Fruit fly (Drosophila melanogaster) whole organism, embryonic: ENCODE measurements around the gene Ube3a.
A peak's percentile ranks its signal among the peaks of the same experiment; 100 is the strongest.

Experiments used
- B-H2 ChIP-seq: fragments of 200-800 bp; sonication (Bioruptor generic); optimal IDR thresholded peaks from 2 replicates; lab custom pipeline; 2018; ENCODE audit warnings: missing biosample characterization, mild to moderate bottlenecking, missing genetic modification characterization
- CG11695 ChIP-seq: fragments of 200-800 bp; sonication (Bioruptor generic); IDR thresholded peaks from 3 replicates; pipeline ENCODE4 v1.3.6; 2022; ENCODE audit warnings: missing biosample characterization, missing genetic modification characterization
- CG12071 ChIP-seq: fragments of 200-800 bp; sonication (Bioruptor generic); optimal IDR thresholded peaks from 3 replicates; lab custom pipeline; 2018; ENCODE audit warnings: missing biosample characterization, mild to moderate bottlenecking, missing genetic modification characterization
- CG12104 ChIP-seq: fragments of 200-800 bp; sonication (Bioruptor generic); optimal IDR thresholded peaks from 3 replicates; lab custom pipeline; 2016; ENCODE audit warnings: missing biosample characterization, missing genetic modification characterization
- CG12236 ChIP-seq: fragments of 200-800 bp; sonication (Bioruptor generic); optimal IDR thresholded peaks from 2 replicates; lab custom pipeline; 2016; ENCODE audit warnings: missing biosample characterization, missing genetic modification characterization
- CG13123 ChIP-seq: fragments of 200-800 bp; sonication (Bioruptor generic); optimal IDR thresholded peaks from 2 replicates; lab custom pipeline; 2016; ENCODE audit warnings: missing biosample characterization, missing genetic modification characterization
- CG13287 ChIP-seq: fragments of 200-800 bp; sonication (Bioruptor generic); IDR thresholded peaks from 2 replicates; pipeline ENCODE4 v1.3.6; 2022; ENCODE audit warnings: missing biosample characterization, missing genetic modification characterization; ENCODE audit not compliant: partially characterized antibody
- CG14965 ChIP-seq: fragments of 200-800 bp; sonication (Bioruptor generic); optimal IDR thresholded peaks from 2 replicates; lab custom pipeline; 2016; ENCODE audit warnings: missing biosample characterization, missing genetic modification characterization, borderline replicate concordance
- CG15269 ChIP-seq: fragments of 200-800 bp; sonication (Bioruptor generic); optimal IDR thresholded peaks from 2 replicates; lab custom pipeline; 2018; ENCODE audit warnings: missing biosample characterization, mild to moderate bottlenecking, missing genetic modification characterization, moderate library complexity
- CG1529 ChIP-seq: fragments of 200-800 bp; sonication (Bioruptor generic); optimal IDR thresholded peaks from 3 replicates; lab custom pipeline; 2018; ENCODE audit warnings: missing biosample characterization, missing genetic modification characterization
- CG15601 ChIP-seq: fragments of 200-800 bp; sonication (Bioruptor generic); optimal IDR thresholded peaks from 3 replicates; lab custom pipeline; 2019; ENCODE audit warnings: missing biosample characterization, mild to moderate bottlenecking, missing genetic modification characterization, moderate library complexity
- CG1602 ChIP-seq: fragments of 200-800 bp; sonication (Bioruptor generic); optimal IDR thresholded peaks from 3 replicates; lab custom pipeline; 2016; ENCODE audit warnings: missing biosample characterization, missing genetic modification characterization
- CG1603 ChIP-seq: fragments of 200-800 bp; sonication (Bioruptor generic); optimal IDR thresholded peaks from 2 replicates; lab custom pipeline; 2019; ENCODE audit warnings: missing biosample characterization, mild to moderate bottlenecking, missing genetic modification characterization, moderate library complexity
- CG16863 ChIP-seq: fragments of 200-800 bp; sonication (Bioruptor generic); optimal IDR thresholded peaks from 3 replicates; lab custom pipeline; 2016; ENCODE audit warnings: missing biosample characterization, missing genetic modification characterization
- CG18764 ChIP-seq: fragments of 200-800 bp; sonication (Bioruptor generic); optimal IDR thresholded peaks from 3 replicates; lab custom pipeline; 2016; ENCODE audit warnings: missing biosample characterization, missing genetic modification characterization
- CG31388 ChIP-seq: fragments of 200-800 bp; sonication (Bioruptor generic); optimal IDR thresholded peaks from 2 replicates; lab custom pipeline; 2016; ENCODE audit warnings: missing biosample characterization, missing genetic modification characterization
- CG34422 ChIP-seq: fragments of 200-800 bp; sonication (Bioruptor generic); IDR thresholded peaks from 3 replicates; pipeline ENCODE4 v1.3.6; 2022; ENCODE audit warnings: missing biosample characterization, missing genetic modification characterization
- CG4707 ChIP-seq: fragments of 200-800 bp; sonication (Bioruptor generic); optimal IDR thresholded peaks from 2 replicates; lab custom pipeline; 2018; ENCODE audit warnings: missing biosample characterization, mild to moderate bottlenecking, missing genetic modification characterization, moderate library complexity
- CG4730 ChIP-seq: fragments of 200-800 bp; sonication (Bioruptor generic); IDR thresholded peaks from 2 replicates; pipeline ENCODE4 v1.3.6; 2022; ENCODE audit warnings: missing biosample characterization, missing genetic modification characterization
- CG9932 ChIP-seq: fragments of 200-800 bp; sonication (Bioruptor generic); IDR thresholded peaks from 2 replicates; pipeline ENCODE4 v1.3.6; 2022; ENCODE audit warnings: missing biosample characterization, missing genetic modification characterization
- Dbx ChIP-seq: fragments of 200-800 bp; sonication (Bioruptor generic); IDR thresholded peaks from 3 replicates; pipeline ENCODE4 v1.3.6; 2022; ENCODE audit warnings: missing biosample characterization, missing genetic modification characterization
- Elba2 ChIP-seq: fragments of 200-800 bp; sonication (Bioruptor generic); optimal IDR thresholded peaks from 3 replicates; lab custom pipeline; 2016; ENCODE audit warnings: missing biosample characterization, missing genetic modification characterization
- Gug ChIP-seq: fragments of 200-800 bp; sonication (Bioruptor generic); IDR thresholded peaks from 4 replicates; pipeline ENCODE4 v1.3.6; 2022; ENCODE audit warnings: missing biosample characterization, missing genetic modification characterization
- Hr3 ChIP-seq: fragments of 200-800 bp; sonication (Bioruptor generic); optimal IDR thresholded peaks from 3 replicates; lab custom pipeline; 2016; ENCODE audit warnings: missing biosample characterization, missing genetic modification characterization
- Mrtf ChIP-seq: fragments of 200-800 bp; sonication (Bioruptor generic); IDR thresholded peaks from 3 replicates; pipeline ENCODE4 v1.3.6; 2022; ENCODE audit warnings: missing biosample characterization, missing genetic modification characterization
- Myb ChIP-seq: fragments of 200-800 bp; sonication (Bioruptor generic); optimal IDR thresholded peaks from 2 replicates; lab custom pipeline; 2016; ENCODE audit warnings: missing biosample characterization, missing genetic modification characterization
- Sry-δ ChIP-seq: fragments of 200-800 bp; sonication (Bioruptor generic); optimal IDR thresholded peaks from 2 replicates; lab custom pipeline; 2016; ENCODE audit warnings: missing biosample characterization, missing genetic modification characterization
- Usf ChIP-seq: fragments of 200-800 bp; sonication (Bioruptor generic); optimal IDR thresholded peaks from 2 replicates; lab custom pipeline; 2017; ENCODE audit warnings: missing genotype, missing biosample characterization, missing genetic modification characterization
- Vsx1 ChIP-seq: fragments of 200-800 bp; sonication (Bioruptor generic); optimal IDR thresholded peaks from 2 replicates; lab custom pipeline; 2017; ENCODE audit warnings: missing biosample characterization, mild to moderate bottlenecking, missing genetic modification characterization, missing genetic modification reagents
- ab ChIP-seq: fragments of 200-800 bp; sonication (Bioruptor generic); optimal IDR thresholded peaks from 2 replicates; lab custom pipeline; 2016; ENCODE audit warnings: missing biosample characterization, missing genetic modification characterization
- btn ChIP-seq: fragments of 200-800 bp; sonication (Bioruptor generic); optimal IDR thresholded peaks from 2 replicates; lab custom pipeline; 2016; ENCODE audit warnings: missing biosample characterization, missing genetic modification characterization
- chn ChIP-seq: fragments of 200-800 bp; sonication (Bioruptor generic); optimal IDR thresholded peaks from 2 replicates; lab custom pipeline; 2016; ENCODE audit warnings: missing biosample characterization, missing genetic modification characterization
- corto ChIP-seq: fragments of 200-800 bp; sonication (Bioruptor generic); optimal IDR thresholded peaks from 2 replicates; lab custom pipeline; 2016; ENCODE audit warnings: missing biosample characterization, mild to moderate bottlenecking, missing genetic modification characterization, moderate library complexity
- danr ChIP-seq: fragments of 200-800 bp; sonication (Bioruptor generic); IDR thresholded peaks from 2 replicates; pipeline ENCODE4 v1.3.6; 2022; ENCODE audit warnings: missing biosample characterization, missing genetic modification characterization
- ems ChIP-seq: fragments of 200-800 bp; sonication (Bioruptor generic); optimal IDR thresholded peaks from 3 replicates; lab custom pipeline; 2016; ENCODE audit warnings: missing biosample characterization, missing genetic modification characterization
- ftz-f1 ChIP-seq: fragments of 200-800 bp; sonication (Bioruptor generic); optimal IDR thresholded peaks from 2 replicates; lab custom pipeline; 2016; ENCODE audit warnings: missing biosample characterization, missing genetic modification characterization
- gem ChIP-seq: fragments of 200-800 bp; sonication (Bioruptor generic); optimal IDR thresholded peaks from 2 replicates; lab custom pipeline; 2019; ENCODE audit warnings: missing biosample characterization, mild to moderate bottlenecking, missing genetic modification characterization, moderate library complexity
- gfzf ChIP-seq: fragments of 200-800 bp; sonication (Bioruptor generic); optimal IDR thresholded peaks from 2 replicates; lab custom pipeline; 2016; ENCODE audit warnings: missing biosample characterization, mild to moderate bottlenecking, missing genetic modification characterization, moderate library complexity
- her ChIP-seq: fragments of 200-800 bp; sonication (Bioruptor generic); optimal IDR thresholded peaks from 2 replicates; lab custom pipeline; 2016; ENCODE audit warnings: missing biosample characterization, missing genetic modification characterization
- hth ChIP-seq: fragments of >200 bp; optimal IDR thresholded peaks from 2 replicates; lab custom pipeline; 2017; ENCODE audit warnings: inconsistent platforms
- lbe ChIP-seq: fragments of 200-800 bp; sonication (Bioruptor generic); optimal IDR thresholded peaks from 2 replicates; lab custom pipeline; 2016; ENCODE audit warnings: missing biosample characterization, mild to moderate bottlenecking, missing genetic modification characterization
- lilli ChIP-seq: fragments of 200-800 bp; sonication (Bioruptor generic); optimal IDR thresholded peaks from 3 replicates; lab custom pipeline; 2016; ENCODE audit warnings: missing biosample characterization, missing genetic modification characterization
- mam ChIP-seq: fragments of 200-800 bp; sonication (Bioruptor generic); optimal IDR thresholded peaks from 3 replicates; lab custom pipeline; 2016; ENCODE audit warnings: missing biosample characterization, missing genetic modification characterization
- nerfin-1 ChIP-seq: fragments of 200-800 bp; sonication (Bioruptor generic); optimal IDR thresholded peaks from 3 replicates; lab custom pipeline; 2019; ENCODE audit warnings: missing biosample characterization, mild to moderate bottlenecking, missing genetic modification characterization, moderate library complexity
- nom ChIP-seq: fragments of 200-800 bp; sonication (Bioruptor generic); optimal IDR thresholded peaks from 2 replicates; lab custom pipeline; 2017; ENCODE audit warnings: missing biosample characterization, missing genetic modification characterization, mild to moderate bottlenecking, moderate library complexity, missing genetic modification reagents
- run ChIP-seq: fragments of 200-800 bp; sonication (Bioruptor generic); optimal IDR thresholded peaks from 3 replicates; lab custom pipeline; 2018; ENCODE audit warnings: missing biosample characterization, mild to moderate bottlenecking, missing genetic modification characterization
- slbo ChIP-seq: fragments of 200-800 bp; sonication (Bioruptor generic); IDR thresholded peaks from 2 replicates; pipeline ENCODE4 v1.3.6; 2022; ENCODE audit warnings: missing biosample characterization, missing genetic modification characterization
- stc ChIP-seq: fragments of 200-800 bp; sonication (Bioruptor generic); IDR thresholded peaks from 2 replicates; pipeline ENCODE4 v1.3.6; 2022; ENCODE audit warnings: missing biosample characterization, missing genetic modification characterization
- stwl ChIP-seq: fragments of 200-800 bp; sonication (Bioruptor generic); optimal IDR thresholded peaks from 3 replicates; lab custom pipeline; 2018; ENCODE audit warnings: missing biosample characterization, mild to moderate bottlenecking, missing genetic modification characterization, moderate library complexity
- tio ChIP-seq: fragments of 200-800 bp; sonication (Bioruptor generic); optimal IDR thresholded peaks from 2 replicates; lab custom pipeline; 2017; ENCODE audit warnings: missing biosample characterization, missing genetic modification characterization, inconsistent platforms

Ube3a gene

dm6 chr3L:11205608-11206336 is 4.6 kb downstream of the Ube3a start, which contains the start of gene Plod (continued):
- peak; percentile 93 for TF ChIP-seq gfzf (GFP tag; lab: Kevin White, UChicago)
- peak; percentile 24 for TF ChIP-seq CG12071
- no peak for TF ChIP-seq CG12104 (GFP tag; lab: Kevin White, UChicago)
- no peak for TF ChIP-seq Usf (GFP tag; lab: Kevin White, UChicago)
- no peak for TF ChIP-seq CG12236
- no peak for TF ChIP-seq CG14965 (GFP tag; lab: Kevin White, UChicago)
- TF ChIP-seq Hr3, result peak; percentile 25
- TF ChIP-seq slbo (GFP tag; lab: Robert Waterston, UW), result peak; percentile 56
- peak; percentile 14 for TF ChIP-seq Sry-δ (GFP tag; lab: Kevin White, UChicago)
- peak; percentile 73 for TF ChIP-seq gem (tag; lab: Kevin White, UChicago)
- no peak for TF ChIP-seq CG31388 (GFP tag; lab: Kevin White, UChicago)
- peak; percentile 52 for TF ChIP-seq Myb (GFP tag; lab: Kevin White, UChicago)
- TF ChIP-seq stc, result 0 out of 2 replicates have a peak, but pooled peaks have one; percentile 11
- peak; percentile 38 for TF ChIP-seq B-H2
- peak; percentile 41 for TF ChIP-seq nom (GFP tag; lab: Kevin White, UChicago)
- no peak for TF ChIP-seq hth (lab: Kevin White, UChicago)
- peak; percentile 40; the same call in 1 of the 3 replicates for TF ChIP-seq Mrtf (GFP tag; lab: Robert Waterston, UW)
- TF ChIP-seq CG13287, result no peak; the same call in none of the 2 replicates
- TF ChIP-seq Elba2, result no peak
- no peak for TF ChIP-seq mam (GFP tag; lab: Kevin White, UChicago)
- TF ChIP-seq her, result peak; percentile 51
- no peak for TF ChIP-seq CG4707 (GFP tag; lab: Kevin White, UChicago)
- TF ChIP-seq lilli (GFP tag; lab: Kevin White, UChicago), result peak; percentile 55
- peak; percentile 64 for TF ChIP-seq CG9932
- TF ChIP-seq CG4730, result no peak
- TF ChIP-seq CG11695 (GFP tag; lab: Robert Waterston, UW), result no peak
- peak; percentile 45 for TF ChIP-seq chn (GFP tag; lab: Kevin White, UChicago)
- peak; percentile 73 for TF ChIP-seq stwl (tag; lab: Kevin White, UChicago)
- peak; percentile 79; the same call in 2 of the 3 replicates for TF ChIP-seq CG34422 (GFP tag; lab: Robert Waterston, UW)
- no peak for TF ChIP-seq tio (GFP tag; lab: Kevin White, UChicago)
- peak; percentile 54 for TF ChIP-seq run (tag; lab: Kevin White, UChicago)
- TF ChIP-seq corto (GFP tag; lab: Kevin White, UChicago), result no peak
- TF ChIP-seq CG1529 (GFP tag; lab: Kevin White, UChicago), result no peak
- TF ChIP-seq CG1603 (tag; lab: Kevin White, UChicago), result peak; percentile 52
- no peak for TF ChIP-seq CG16863 (GFP tag; lab: Kevin White, UChicago)
- TF ChIP-seq CG1602 (GFP tag; lab: Kevin White, UChicago), result peak; percentile 43
- no peak for TF ChIP-seq btn (GFP tag; lab: Kevin White, UChicago)
- peak; percentile 19 for TF ChIP-seq ems
- no peak for TF ChIP-seq Vsx1 (GFP tag; lab: Kevin White, UChicago)
- no peak for TF ChIP-seq CG13123 (GFP tag; lab: Kevin White, UChicago)
- peak; percentile 55 for TF ChIP-seq CG15269 (tag; lab: Kevin White, UChicago)
- peak; percentile 56 for TF ChIP-seq Dbx (GFP tag; lab: Robert Waterston, UW)
- peak; percentile 51 for TF ChIP-seq CG15601
- peak; percentile 22 for TF ChIP-seq nerfin-1 (tag; lab: Kevin White, UChicago)
- TF ChIP-seq ftz-f1 (GFP tag; lab: Kevin White, UChicago), result no peak
- no peak for TF ChIP-seq Gug
- no peak for TF ChIP-seq lbe
- no peak for TF ChIP-seq danr
- peak; percentile 0 for TF ChIP-seq CG18764
- TF ChIP-seq ab (GFP tag; lab: Kevin White, UChicago), result no peak
